Worm (Caenorhabditis elegans) whole organism, young adult: ENCODE measurements around the gene fbxa-153.

ENCODE experiments used
- B0019.2 ChIP-seq: fragments of 200-800 bp; sonication (Bioruptor generic); conservative IDR thresholded peaks from 2 replicates; pipeline ENCODE4 v1.3.6; 2022; ENCODE audit warnings: missing genetic modification reagents, missing genetic modification characterization, missing compliant biosample characterization
- B0261.1 ChIP-seq: sonication (generic microtip); optimal IDR thresholded peaks from 2 replicates; lab custom pipeline; 2016; ENCODE audit warnings: mild to moderate bottlenecking, missing genetic modification characterization, moderate library complexity, missing compliant biosample characterization
- B0336.3 ChIP-seq: fragments of 200-800 bp; sonication (Bioruptor generic); IDR thresholded peaks from 2 replicates; pipeline ENCODE4 v1.3.6; 2022; ENCODE audit warnings: missing genetic modification characterization, missing compliant biosample characterization
- C17E4.6 ChIP-seq: fragments of 200-800 bp; sonication (Bioruptor generic); IDR thresholded peaks from 2 replicates; pipeline ENCODE4 v1.3.6; 2022; ENCODE audit warnings: missing genetic modification reagents, missing genetic modification characterization, missing compliant biosample characterization
- F22D6.2 ChIP-seq: sonication (generic microtip); optimal IDR thresholded peaks from 2 replicates; lab custom pipeline; 2016; ENCODE audit warnings: mild to moderate bottlenecking, missing genetic modification characterization, missing compliant biosample characterization
- F39B2.1 ChIP-seq: fragments of 200-800 bp; sonication (Bioruptor generic); IDR thresholded peaks from 2 replicates; pipeline ENCODE4 v1.3.6; 2022; ENCODE audit warnings: missing genetic modification reagents, missing genetic modification characterization, missing compliant biosample characterization
- F49E8.2 ChIP-seq: sonication (generic microtip); optimal IDR thresholded peaks from 3 replicates; lab custom pipeline; 2017; ENCODE audit warnings: missing genetic modification characterization, mild to moderate bottlenecking, missing compliant biosample characterization, antibody characterized with exemption, moderate library complexity; ENCODE audit not compliant: insufficient read depth
- F55B11.4 ChIP-seq: sonication (generic microtip); optimal IDR thresholded peaks from 2 replicates; lab custom pipeline; 2016; ENCODE audit warnings: missing compliant biosample characterization, missing genetic modification characterization, borderline replicate concordance; ENCODE audit not compliant: insufficient read depth
- K11D2.4 ChIP-seq: fragments of 200-800 bp; sonication (Bioruptor generic); IDR thresholded peaks from 2 replicates; pipeline ENCODE4 v1.3.6; 2022; ENCODE audit warnings: missing genetic modification reagents, missing genetic modification characterization, missing compliant biosample characterization
- T07F8.4 ChIP-seq: sonication (generic microtip); optimal IDR thresholded peaks from 2 replicates; lab custom pipeline; 2016; ENCODE audit warnings: mild to moderate bottlenecking, missing genetic modification characterization, moderate library complexity, missing compliant biosample characterization
- T26A5.8 ChIP-seq: sonication (generic microtip); optimal IDR thresholded peaks from 2 replicates; lab custom pipeline; 2016; ENCODE audit warnings: missing genetic modification characterization, missing compliant biosample characterization
- Y95B8A.8 ChIP-seq: fragments of 200-800 bp; sonication (Bioruptor generic); IDR thresholded peaks from 2 replicates; pipeline ENCODE4 v1.3.6; 2022; ENCODE audit warnings: missing genetic modification reagents, missing genetic modification characterization, missing compliant biosample characterization
- ama-1 ChIP-seq, 3 experiments: fragments of 150-350 bp in 1 of 3; sonication (generic microtip) in 2 of 3; optimal IDR thresholded peaks; 2 replicates each; lab custom pipeline; 2014 to 2018; ENCODE audit warnings: missing biosample characterization in 2 of 3, missing genetic modification characterization in 2 of 3, missing genetic modification reagents in 2 of 3
- atf-7 ChIP-seq: sonication (generic microtip); optimal IDR thresholded peaks from 2 replicates; lab custom pipeline; 2017; ENCODE audit warnings: mild to moderate bottlenecking, missing genetic modification characterization, missing compliant biosample characterization
- attf-5 ChIP-seq: fragments of 200-800 bp; sonication (Bioruptor generic); optimal IDR thresholded peaks from 2 replicates; lab custom pipeline; 2018; ENCODE audit warnings: mild to moderate bottlenecking, missing genetic modification characterization, missing compliant biosample characterization
- ccch-3 ChIP-seq: fragments of 200-800 bp; sonication (Bioruptor generic); optimal IDR thresholded peaks from 2 replicates; lab custom pipeline; 2018; ENCODE audit warnings: mild to moderate bottlenecking, missing genetic modification characterization, missing compliant biosample characterization
- cebp-1 ChIP-seq, 2 experiments: fragments of 200-800 bp in 1 of 2; sonication (Bioruptor generic) in 1 of 2; sonication (generic microtip) in 1 of 2; IDR thresholded peaks in 1 of 2; optimal IDR thresholded peaks in 1 of 2; 2 replicates each; pipeline versions ENCODE4 v1.3.6 to Lab custom; 2017 to 2022; ENCODE audit warnings: missing compliant biosample characterization in 2 of 2, missing genetic modification characterization in 2 of 2, mild to moderate bottlenecking in 1 of 2, missing genetic modification reagents in 1 of 2, moderate library complexity in 1 of 2
- ceh-100 ChIP-seq: fragments of 200-800 bp; sonication (Bioruptor generic); IDR thresholded peaks from 2 replicates; pipeline ENCODE4 v1.3.6; 2022; ENCODE audit warnings: missing genetic modification reagents, missing genetic modification characterization, missing compliant biosample characterization
- ceh-27 ChIP-seq: fragments of 200-800 bp; sonication (Bioruptor generic); optimal IDR thresholded peaks from 2 replicates; lab custom pipeline; 2018; ENCODE audit warnings: mild to moderate bottlenecking, missing genetic modification characterization, moderate library complexity, missing compliant biosample characterization
- dox-1 ChIP-seq: fragments of 200-800 bp; sonication (Bioruptor generic); IDR thresholded peaks from 2 replicates; pipeline ENCODE4 v1.3.6; 2022; ENCODE audit warnings: missing genetic modification reagents, missing genetic modification characterization, missing compliant biosample characterization
- ets-4 ChIP-seq: fragments of 200-800 bp; sonication (Bioruptor generic); optimal IDR thresholded peaks from 2 replicates; lab custom pipeline; 2018; ENCODE audit warnings: mild to moderate bottlenecking, missing genetic modification characterization, missing compliant biosample characterization
- gei-17 ChIP-seq: fragments of 200-800 bp; sonication (Bioruptor generic); optimal IDR thresholded peaks from 2 replicates; lab custom pipeline; 2018; ENCODE audit warnings: mild to moderate bottlenecking, missing genetic modification characterization, missing compliant biosample characterization
- hsf-1 ChIP-seq: fragments of 200-800 bp; sonication (Bioruptor generic); IDR thresholded peaks from 2 replicates; pipeline ENCODE4 v1.3.6; 2022; ENCODE audit warnings: missing genetic modification reagents, missing genetic modification characterization, missing compliant biosample characterization
- lir-1 ChIP-seq: fragments of 200-800 bp; sonication (Bioruptor generic); conservative IDR thresholded peaks from 2 replicates; pipeline ENCODE4 v1.3.6; 2022; ENCODE audit warnings: missing genetic modification reagents, missing genetic modification characterization, missing compliant biosample characterization
- lsl-1 ChIP-seq: fragments of 200-800 bp; sonication (Bioruptor generic); optimal IDR thresholded peaks from 2 replicates; lab custom pipeline; 2018; ENCODE audit warnings: mild to moderate bottlenecking, missing genetic modification characterization, moderate library complexity, missing compliant biosample characterization
- madf-10 ChIP-seq: sonication (generic microtip); optimal IDR thresholded peaks from 2 replicates; lab custom pipeline; 2016; ENCODE audit warnings: mild to moderate bottlenecking, missing genetic modification characterization, missing compliant biosample characterization
- madf-3 ChIP-seq: fragments of 200-800 bp; sonication (Bioruptor generic); IDR thresholded peaks from 2 replicates; pipeline ENCODE4 v1.3.6; 2022; ENCODE audit warnings: missing genetic modification reagents, missing genetic modification characterization, missing compliant biosample characterization
- madf-6 ChIP-seq: fragments of 200-800 bp; sonication (Bioruptor generic); IDR thresholded peaks from 2 replicates; pipeline ENCODE4 v1.3.6; 2022; ENCODE audit warnings: missing genetic modification reagents, missing genetic modification characterization, missing compliant biosample characterization
- mcd-1 ChIP-seq: fragments of 200-800 bp; sonication (Bioruptor generic); IDR thresholded peaks from 2 replicates; pipeline ENCODE4 v1.3.6; 2022; ENCODE audit warnings: missing genetic modification reagents, missing genetic modification characterization, missing compliant biosample characterization
- nfyb-1 ChIP-seq: fragments of 200-800 bp; sonication (Bioruptor generic); IDR thresholded peaks from 2 replicates; pipeline ENCODE4 v1.3.6; 2022; ENCODE audit warnings: missing genetic modification reagents, missing genetic modification characterization, missing compliant biosample characterization
- repo-1 ChIP-seq: sonication (generic microtip); optimal IDR thresholded peaks from 2 replicates; lab custom pipeline; 2017; ENCODE audit warnings: mild to moderate bottlenecking, missing genetic modification characterization, missing compliant biosample characterization
- rpc-1 ChIP-seq, 2 experiments: fragments of 150-350 bp in 1 of 2; sonication (generic microtip) in 1 of 2; optimal IDR thresholded peaks; 2 replicates each; lab custom pipeline; 2014 to 2018; ENCODE audit warnings: missing biosample characterization in 1 of 2, missing genetic modification characterization in 1 of 2, missing genetic modification reagents in 1 of 2, missing genotype in 1 of 2
- snpc-1.1 ChIP-seq: sonication (generic microtip); optimal IDR thresholded peaks from 2 replicates; lab custom pipeline; 2017; ENCODE audit warnings: missing genetic modification characterization, mild to moderate bottlenecking, missing compliant biosample characterization, antibody characterized with exemption, moderate library complexity, missing genotype, missing genetic modification reagents; ENCODE audit not compliant: insufficient read depth
- snpc-3.4 ChIP-seq: sonication (generic microtip); optimal IDR thresholded peaks from 2 replicates; lab custom pipeline; 2017; ENCODE audit warnings: missing genetic modification characterization, mild to moderate bottlenecking, missing compliant biosample characterization, antibody characterized with exemption, moderate library complexity, missing genotype, missing genetic modification reagents
- snpc-4 ChIP-seq, 5 experiments: fragments of 150-350 bp in 1 of 5; sonication (generic microtip) in 4 of 5; optimal IDR thresholded peaks; 2 replicates each; lab custom pipeline; 2014 to 2018; ENCODE audit warnings: missing genetic modification characterization in 5 of 5, missing biosample characterization in 3 of 5, antibody characterized with exemption in 2 of 5, mild to moderate bottlenecking in 2 of 5, missing compliant biosample characterization in 2 of 5, missing genotype in 2 of 5, moderate library complexity in 2 of 5, missing genetic modification reagents in 1 of 5
- tbp1 ChIP-seq: fragments of 200-800 bp; sonication (Bioruptor generic); optimal IDR thresholded peaks from 2 replicates; lab custom pipeline; 2018; ENCODE audit warnings: mild to moderate bottlenecking, missing genetic modification characterization, missing compliant biosample characterization
- tlf-1 ChIP-seq: fragments of 200-800 bp; sonication (Bioruptor generic); optimal IDR thresholded peaks from 2 replicates; lab custom pipeline; 2018; ENCODE audit warnings: mild to moderate bottlenecking, missing genetic modification characterization, missing compliant biosample characterization
- unc-130 ChIP-seq: sonication (generic microtip); optimal IDR thresholded peaks from 2 replicates; lab custom pipeline; 2016; ENCODE audit warnings: missing genetic modification reagents, missing genetic modification characterization, missing compliant biosample characterization
- unc-62 ChIP-seq: fragments of 150-350 bp; optimal IDR thresholded peaks from 2 replicates; lab custom pipeline; 2014; ENCODE audit warnings: missing biosample characterization, missing genetic modification reagents, missing genetic modification characterization
- zim-3 ChIP-seq: sonication (generic microtip); optimal IDR thresholded peaks from 2 replicates; lab custom pipeline; 2017; ENCODE audit warnings: mild to moderate bottlenecking, missing genetic modification characterization, moderate library complexity, missing compliant biosample characterization
- ztf-25 ChIP-seq: fragments of 200-800 bp; sonication (Bioruptor generic); IDR thresholded peaks from 2 replicates; pipeline ENCODE4 v1.3.6; 2022; ENCODE audit warnings: missing genetic modification reagents, missing genetic modification characterization, missing compliant biosample characterization

fbxa-153 gene

DNA sequence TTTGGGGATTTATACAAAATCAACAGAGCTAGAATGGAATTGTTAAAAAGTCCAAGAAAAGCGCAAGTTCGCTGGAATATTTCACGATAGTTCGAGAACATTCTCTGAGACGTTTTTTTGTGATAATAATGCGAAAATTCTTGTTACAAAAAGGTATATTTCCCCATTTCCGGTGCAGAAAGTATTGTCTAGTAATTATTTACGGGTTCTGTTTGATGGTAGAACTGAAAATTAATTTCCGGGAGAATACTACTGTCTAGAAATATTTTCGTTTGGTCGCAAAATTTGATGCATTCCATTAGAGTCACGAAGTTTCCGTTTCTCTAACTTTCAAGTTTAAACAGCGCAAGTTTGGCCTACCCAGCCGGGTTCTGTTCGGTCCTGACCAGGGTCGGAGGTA, 19.4 kb upstream of the fbxa-153 start, which contains the start of gene str-248:
Gene str-248 (minus strand): TSS at position 101 of the 400 bp plus-strand sequence.
- TF ChIP-seq gei-17 (GFP tag; lab: Kevin White, UChicago) (no peak), ccch-3 (GFP tag; lab: Kevin White, UChicago) (no peak), B0019.2 (GFP tag; lab: Robert Waterston, UW) (no peak), attf-5 (GFP tag; lab: Kevin White, UChicago) (no peak)
- TF ChIP-seq, all 124 proteins: peak for 0

DNA sequence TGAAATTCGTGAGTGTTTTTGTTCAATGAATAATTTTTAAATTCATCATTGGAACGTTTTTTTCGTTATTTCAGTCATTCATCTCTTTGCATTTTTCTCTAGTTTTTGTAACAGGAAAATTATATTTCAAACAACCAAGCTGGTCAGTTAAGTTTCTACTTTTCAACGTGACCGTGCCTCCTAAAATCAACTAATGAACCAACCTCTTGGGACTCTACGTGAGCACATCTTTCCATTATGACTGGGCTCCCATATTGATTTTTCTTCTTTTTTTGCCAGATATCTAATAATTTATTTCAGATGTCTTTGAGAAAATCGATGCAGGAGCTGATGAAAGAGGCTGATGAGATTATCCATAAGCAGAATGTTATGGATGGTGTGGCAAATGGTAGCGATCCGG, 15.4 kb upstream of the fbxa-153 start, which contains the start of gene C55A1.11:
Gene C55A1.11 (plus strand): TSS at position 301 of the 400 bp plus-strand sequence.
- TF ChIP-seq B0336.3 (no peak), zim-3 (tag; lab: Kevin White, UChicago) (no peak), hsf-1 (GFP tag; lab: Robert Waterston, UW) (no peak), K11D2.4 (GFP tag; lab: Robert Waterston, UW) (no peak)

DNA sequence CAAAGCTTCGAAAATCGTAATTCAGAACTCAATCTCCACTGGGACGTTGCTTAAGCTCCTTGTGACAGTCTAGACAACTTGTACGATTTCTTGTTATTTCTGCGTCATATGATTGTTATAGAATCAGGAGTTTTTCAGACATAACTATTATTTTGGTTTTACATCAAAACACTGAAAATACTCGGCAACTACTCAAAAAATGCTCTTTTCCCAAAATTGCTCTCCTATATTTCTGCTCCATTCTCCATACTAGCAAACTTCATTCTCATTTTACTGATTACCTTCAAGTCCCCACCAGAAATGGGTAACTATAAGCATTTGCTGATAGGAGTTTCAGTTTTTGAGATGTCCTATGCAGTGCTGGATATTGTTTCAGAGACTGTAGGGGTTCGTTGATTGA, 11.3 kb upstream of the fbxa-153 start, which contains the start of gene C55A1.1:
Gene C55A1.1 (plus strand): TSS at position 301 of the 400 bp plus-strand sequence.
- TF ChIP-seq repo-1 (tag; lab: Kevin White, UChicago) = no peak
- no peak for TF ChIP-seq rpc-1 (optimal IDR thresholded peaks at IDR 0.05; lab: Kevin White, UChicago)
- TF ChIP-seq rpc-1 (tag; optimal IDR thresholded peaks at IDR 0.05; lab: Kevin White, UChicago) = no peak
- no peak for TF ChIP-seq F55B11.4 (tag; lab: Kevin White, UChicago)
- TF ChIP-seq ceh-27 = no peak
- no peak for TF ChIP-seq tbp1 (GFP tag; lab: Kevin White, UChicago)
- TF ChIP-seq ama-1 (optimal IDR thresholded peaks at IDR 0.05; lab: Kevin White, UChicago) = no peak
- no peak for TF ChIP-seq ama-1 (GFP tag; optimal IDR thresholded peaks at IDR 0.05; lab: Kevin White, UChicago)
- no peak for TF ChIP-seq snpc-3.4 (tag; lab: Kevin White, UChicago)
- TF ChIP-seq ceh-100 (GFP tag; lab: Robert Waterston, UW) = no peak
- TF ChIP-seq cebp-1 (GFP tag; IDR thresholded peaks at IDR 0.05; lab: Robert Waterston, UW) = no peak
- no peak for TF ChIP-seq cebp-1 (tag; optimal IDR thresholded peaks at IDR 0.05; lab: Kevin White, UChicago)
- TF ChIP-seq ztf-25 (GFP tag; lab: Robert Waterston, UW) = no peak
- no peak for TF ChIP-seq snpc-4 (GFP tag; optimal IDR thresholded peaks at IDR 0.05; lab: Kevin White, UChicago)
- no peak for TF ChIP-seq snpc-4 (tag; optimal IDR thresholded peaks at IDR 0.05; lab: Kevin White, UChicago)
- no peak for TF ChIP-seq ets-4 (GFP tag; lab: Kevin White, UChicago)
- no peak for TF ChIP-seq nfyb-1 (GFP tag; lab: Robert Waterston, UW)
- TF ChIP-seq dox-1 (GFP tag; lab: Robert Waterston, UW) = no peak
- TF ChIP-seq madf-6 = no peak
- TF ChIP-seq madf-10 (tag; lab: Kevin White, UChicago) = no peak
- TF ChIP-seq atf-7 (tag; lab: Kevin White, UChicago) = no peak
- no peak for TF ChIP-seq T07F8.4
- TF ChIP-seq lir-1 (GFP tag; lab: Robert Waterston, UW) = no peak

DNA sequence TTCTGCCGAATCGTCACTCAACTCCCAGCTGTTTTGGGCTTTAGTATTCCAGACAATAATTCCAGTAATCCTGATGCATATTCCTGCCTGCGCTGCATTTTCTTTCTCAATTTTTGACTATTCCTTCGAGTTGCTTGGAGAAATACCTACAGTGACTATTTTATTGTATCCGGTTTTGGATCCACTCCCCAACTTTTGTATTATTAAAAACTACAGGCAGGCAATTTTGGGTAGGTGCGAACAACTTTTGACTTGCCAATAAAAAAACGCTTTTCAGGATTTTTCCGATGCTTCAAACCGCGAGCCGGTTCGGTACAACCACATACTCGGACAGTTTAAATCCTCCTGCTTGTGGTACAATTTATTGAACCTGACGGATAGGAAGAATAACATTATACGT, 4.3 kb upstream of the fbxa-153 start:
- TF ChIP-seq F39B2.1 (no peak), lsl-1 (GFP tag; lab: Kevin White, UChicago) (no peak), F49E8.2 (tag; lab: Kevin White, UChicago) (no peak), unc-62 (no peak), T26A5.8 (tag; lab: Kevin White, UChicago) (no peak), B0261.1 (no peak), Y95B8A.8 (GFP tag; lab: Robert Waterston, UW) (no peak), snpc-1.1 (tag; lab: Kevin White, UChicago) (no peak), madf-3 (GFP tag; lab: Robert Waterston, UW) (no peak), tlf-1 (GFP tag; lab: Kevin White, UChicago) (no peak), C17E4.6 (GFP tag; lab: Robert Waterston, UW) (no peak), mcd-1 (GFP tag; lab: Robert Waterston, UW) (no peak), unc-130 (GFP tag; lab: Kevin White, UChicago) (no peak), F22D6.2 (no peak), ccch-3 (GFP tag; lab: Kevin White, UChicago) (no peak), cebp-1 (GFP tag; IDR thresholded peaks at IDR 0.05; lab: Robert Waterston, UW) (no peak), cebp-1 (tag; optimal IDR thresholded peaks at IDR 0.05; lab: Kevin White, UChicago) (no peak)
